Worm (Caenorhabditis elegans) whole organism, L4/young adult: ENCODE measurements around the gene Y82E9BR.18.

Source experiments
- W03F9.2 ChIP-seq: fragments of 150-350 bp; optimal IDR thresholded peaks from 2 replicates; lab custom pipeline; 2014; ENCODE audit warnings: missing biosample characterization, missing genetic modification characterization
- dao-5 ChIP-seq: sonication (generic microtip); optimal IDR thresholded peaks from 2 replicates; lab custom pipeline; 2016; ENCODE audit warnings: missing genotype, missing genetic modification characterization, moderate library complexity, missing compliant biosample characterization
- him-1 ChIP-seq: sonication (generic microtip); optimal IDR thresholded peaks from 2 replicates; lab custom pipeline; 2016; ENCODE audit warnings: missing genotype, missing genetic modification reagents, missing genetic modification characterization, missing compliant biosample characterization

The Y82E9BR.18 gene

ce11 chrIII:1483407-1483806 lies at the start of gene Y82E9BR.18:
Gene Y82E9BR.18, minus strand, starts transcription at chrIII:1483507.
- TF ChIP-seq W03F9.2 (no peak), him-1 (tag; lab: Kevin White, UChicago) (no peak), dao-5 (tag; lab: Kevin White, UChicago) (no peak)

ce11 chrIII:1532777-1533473 lies 49.6 kb upstream of the Y82E9BR.18 start, which contains the start of gene snf-6:
Gene snf-6, minus strand, starts transcription at chrIII:1532827.
- no peak for TF ChIP-seq him-1 (tag; lab: Kevin White, UChicago)

DNA sequence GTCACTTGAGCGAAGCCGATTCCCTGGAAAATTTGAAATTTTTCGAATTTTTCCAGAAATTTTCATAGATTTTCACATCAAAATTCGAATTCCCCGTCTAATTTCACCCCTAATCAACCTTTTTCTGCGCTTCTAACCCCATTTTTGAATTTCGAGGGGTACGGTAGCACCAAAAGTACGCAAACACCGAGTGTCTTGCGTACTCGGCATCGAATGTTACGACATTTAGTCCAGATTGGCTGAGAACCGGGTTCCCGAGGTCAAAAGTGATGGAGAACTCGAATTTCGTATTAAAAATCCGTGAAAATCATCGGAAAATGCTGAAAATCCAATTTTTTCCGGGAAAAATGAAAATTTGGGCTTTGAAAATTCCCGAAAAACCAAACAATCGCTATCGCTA lies 45.1 kb upstream of the Y82E9BR.18 start:
- TF ChIP-seq W03F9.2, result no peak
- no peak for TF ChIP-seq him-1 (tag; lab: Kevin White, UChicago)
- no peak for TF ChIP-seq dao-5 (tag; lab: Kevin White, UChicago)

- TF ChIP-seq W03F9.2, result no peak
- no peak for TF ChIP-seq him-1 (tag; lab: Kevin White, UChicago)
- no peak for TF ChIP-seq dao-5 (tag; lab: Kevin White, UChicago)
Observed at ce11 chrIII:1519906-1520305, 36.6 kb upstream of the Y82E9BR.18 start.

ce11 chrIII:1517893-1518292 lies 34.6 kb upstream of the Y82E9BR.18 start, which contains the start of gene tmem-120:
Gene tmem-120, minus strand, starts transcription at chrIII:1517993.
- no peak for TF ChIP-seq him-1 (tag; lab: Kevin White, UChicago)
- TF ChIP-seq dao-5 (tag; lab: Kevin White, UChicago), result no peak
- TF ChIP-seq W03F9.2, result no peak

- no peak for TF ChIP-seq dao-5 (tag; lab: Kevin White, UChicago)
- no peak for TF ChIP-seq him-1 (tag; lab: Kevin White, UChicago)
- no peak for TF ChIP-seq W03F9.2
Observed at ce11 chrIII:1508764-1509281, 25.5 kb upstream of the Y82E9BR.18 start.

- TF ChIP-seq dao-5 (tag; lab: Kevin White, UChicago) (no peak), W03F9.2 (no peak), him-1 (tag; lab: Kevin White, UChicago) (no peak)
Observed at ce11 chrIII:1508244-1508643, 24.9 kb upstream of the Y82E9BR.18 start.

DNA sequence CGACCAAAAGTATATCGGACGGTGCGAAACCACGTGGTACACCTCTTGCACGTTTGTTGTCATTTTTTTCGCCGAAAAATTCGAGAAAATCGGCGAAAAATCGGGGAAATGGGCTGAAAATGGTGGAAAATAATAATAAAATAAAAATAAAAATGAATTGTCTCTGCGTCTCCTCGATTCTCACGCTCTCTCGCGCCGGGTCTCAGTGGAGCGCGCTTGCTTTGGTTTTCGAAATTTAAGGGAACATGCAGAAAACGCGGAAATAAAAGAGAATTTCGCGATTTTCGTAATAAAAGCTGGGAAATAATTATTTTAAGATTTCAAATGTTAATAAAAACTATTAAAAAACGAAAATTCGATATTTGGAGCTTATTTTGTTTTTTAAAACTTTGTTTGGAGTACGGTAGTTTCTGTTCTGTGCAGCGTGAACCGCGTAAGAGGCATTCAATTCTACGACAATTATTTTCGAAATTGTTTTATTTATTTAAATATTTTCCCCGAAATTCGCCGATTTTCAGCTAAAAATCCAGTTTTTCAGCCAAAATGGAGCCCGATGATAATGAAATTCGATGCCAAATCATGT lies 12.6 kb upstream of the Y82E9BR.18 start, which contains the start of the genes ave-1 and M01G5.1:
ave-1 (minus strand) TSS at position 113 of the 583 bp plus-strand sequence.
M01G5.1 (plus strand) TSS at position 539 of the 583 bp plus-strand sequence.
- TF ChIP-seq him-1 (tag; lab: Kevin White, UChicago) (no peak), W03F9.2 (peak; percentile 50), dao-5 (tag; lab: Kevin White, UChicago) (no peak)

DNA sequence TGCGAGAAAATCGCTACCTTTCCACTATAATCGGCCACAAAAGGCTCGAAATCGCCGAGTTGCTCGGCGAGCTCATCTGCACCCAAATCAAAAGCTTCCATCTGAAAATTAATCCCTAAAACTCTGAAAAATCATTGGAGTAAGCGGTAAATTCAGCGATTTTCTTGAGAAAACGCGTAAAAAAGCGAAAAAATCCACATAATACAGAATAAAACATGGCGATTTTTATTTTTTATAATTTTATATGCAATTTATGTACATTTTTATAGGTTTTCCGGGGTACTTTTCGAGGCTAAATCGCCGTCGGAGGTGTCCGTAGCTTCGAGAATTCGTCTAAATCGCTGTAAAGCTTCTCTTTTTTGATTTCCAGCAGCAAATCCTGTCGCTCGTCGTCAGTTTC lies 11.9 kb upstream of the Y82E9BR.18 start, which contains the start of gene Y82E9BR.19:
Y82E9BR.19 (minus strand) TSS at position 101 of the 400 bp plus-strand sequence.
- no peak for TF ChIP-seq dao-5 (tag; lab: Kevin White, UChicago)
- no peak for TF ChIP-seq him-1 (tag; lab: Kevin White, UChicago)
- no peak for TF ChIP-seq W03F9.2

DNA sequence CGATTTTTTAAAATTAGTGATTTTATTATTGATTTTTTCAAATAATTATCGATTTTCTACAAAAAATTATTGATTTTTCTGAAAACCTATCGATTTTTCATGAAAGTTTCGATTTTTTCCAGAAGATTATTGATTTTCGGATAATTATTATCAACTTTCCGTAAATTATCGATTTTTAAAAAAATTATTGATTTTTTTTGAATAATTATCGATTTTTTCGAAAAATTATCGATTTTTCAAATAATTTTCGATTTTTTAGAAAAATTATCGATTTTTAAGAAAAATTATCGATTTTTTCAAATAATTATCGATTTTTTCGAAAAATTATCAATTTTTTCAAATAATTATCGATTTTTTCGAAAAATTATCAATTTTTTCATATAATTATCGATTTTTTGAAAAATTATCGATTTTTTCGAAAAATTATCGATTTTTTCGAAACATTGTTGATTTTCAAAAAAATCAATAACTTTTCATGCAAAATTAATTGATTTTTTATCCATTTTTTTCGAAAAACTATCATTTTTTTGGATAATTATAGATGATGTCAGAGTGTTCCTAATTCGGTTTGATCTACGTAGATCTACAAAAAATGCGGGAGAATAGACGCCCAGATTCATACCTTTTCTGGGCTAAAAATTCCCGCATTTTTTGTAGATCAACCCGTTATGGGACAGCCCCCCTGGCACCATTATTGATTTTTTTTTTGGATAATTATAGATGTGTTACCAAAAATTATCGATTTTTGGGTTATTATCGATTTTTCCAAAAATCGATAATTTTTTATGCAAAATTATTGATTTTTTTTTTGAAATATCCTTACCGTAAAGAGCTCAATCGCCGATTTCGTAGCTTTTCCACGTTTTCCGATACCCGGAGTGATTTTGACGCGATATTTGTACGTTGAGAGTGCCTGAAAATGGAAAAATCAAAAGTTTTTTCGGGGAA lies 14.7 kb downstream of the Y82E9BR.18 start:
- TF ChIP-seq W03F9.2, result no peak
- no peak for TF ChIP-seq him-1 (tag; lab: Kevin White, UChicago)
- no peak for TF ChIP-seq dao-5 (tag; lab: Kevin White, UChicago)

ce11 chrIII:1456859-1457258 lies 26.4 kb downstream of the Y82E9BR.18 start:
- TF ChIP-seq him-1 (tag; lab: Kevin White, UChicago) (no peak), dao-5 (tag; lab: Kevin White, UChicago) (no peak), W03F9.2 (no peak)

DNA sequence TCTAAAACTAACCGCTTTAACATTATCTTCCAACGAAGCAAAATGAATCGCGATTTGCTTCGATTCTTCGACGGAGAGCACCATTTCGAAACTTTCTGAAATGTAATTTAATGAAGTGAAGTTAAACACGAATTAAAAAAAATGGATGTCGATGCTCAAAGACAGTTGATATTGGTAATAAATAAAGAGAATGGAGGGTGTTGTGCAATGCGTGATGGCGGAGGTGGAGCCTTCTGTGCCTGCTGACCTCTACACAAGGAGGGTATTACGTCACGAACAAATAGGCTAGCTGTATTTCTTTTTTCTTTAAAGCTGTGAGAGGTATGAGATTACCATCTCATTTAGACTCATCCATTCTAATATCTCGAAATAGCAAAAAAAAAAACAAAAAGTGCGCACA lies 27.6 kb downstream of the Y82E9BR.18 start, which contains the start of gene Y82E9BR.17:
Y82E9BR.17 (minus strand) TSS at position 101 of the 400 bp plus-strand sequence.
- no peak for TF ChIP-seq him-1 (tag; lab: Kevin White, UChicago)
- no peak for TF ChIP-seq dao-5 (tag; lab: Kevin White, UChicago)
- TF ChIP-seq W03F9.2, result no peak

- TF ChIP-seq dao-5 (tag; lab: Kevin White, UChicago) (no peak), W03F9.2 (no peak), him-1 (tag; lab: Kevin White, UChicago) (no peak)
Observed at ce11 chrIII:1446747-1447146, 36.6 kb downstream of the Y82E9BR.18 start.
